Fruit fly (Drosophila melanogaster): ENCODE results near the gene ps.

Gene ps

DNA sequence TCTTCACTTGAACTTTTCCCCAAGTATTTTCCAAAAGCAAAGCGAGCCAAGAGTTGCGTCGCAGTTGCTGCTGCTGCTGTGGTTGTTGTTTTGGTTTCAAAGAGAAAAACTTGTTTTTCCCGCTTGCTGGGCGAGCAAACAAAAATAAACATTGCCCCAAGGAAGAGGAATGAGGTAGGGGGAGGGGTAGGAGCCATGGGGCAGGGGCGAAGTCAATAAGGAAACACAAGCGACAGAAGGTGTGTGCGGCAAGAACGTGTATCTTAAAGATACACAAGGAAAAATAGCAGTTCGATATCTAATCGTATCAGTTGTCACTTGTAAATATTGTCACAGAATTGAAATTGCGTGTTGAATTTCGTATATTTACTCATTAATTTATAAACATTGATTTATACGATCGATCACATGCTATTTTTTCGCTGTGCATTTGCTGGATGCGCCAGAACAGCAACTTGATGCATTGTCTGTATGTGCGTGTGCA is 24.2 kb upstream of the ps start (continued):
- TF ChIP-seq Smox (GFP tag; optimal IDR thresholded peaks at IDR 0.05) (peak; percentile 91), acj6 (GFP tag; optimal IDR thresholded peaks at IDR 0.05) (peak; percentile 95), CG8319 (GFP tag; optimal IDR thresholded peaks at IDR 0.05) (peak; percentile 93), net (GFP tag; optimal IDR thresholded peaks at IDR 0.05) (peak; percentile 93), cyc (GFP tag; optimal IDR thresholded peaks at IDR 0.05) (peak; percentile 91), Gug (GFP tag; IDR thresholded peaks at IDR 0.05) (peak; percentile 95), CG34406 (GFP tag; optimal IDR thresholded peaks at IDR 0.05) (peak; percentile 89), Sox15 (GFP tag; optimal IDR thresholded peaks at IDR 0.05) (peak; percentile 70), Lpt (GFP tag; optimal IDR thresholded peaks at IDR 0.05) (peak; percentile 96), Ets21C (GFP tag; optimal IDR thresholded peaks at IDR 0.05) (peak; percentile 87), Hr39 (GFP tag; optimal IDR thresholded peaks at IDR 0.05) (peak; percentile 91), fd85E (GFP tag; optimal IDR thresholded peaks at IDR 0.05) (peak; percentile 81), Sox14 (GFP tag; optimal IDR thresholded peaks at IDR 0.05) (peak; percentile 97), CG11902 (GFP tag; optimal IDR thresholded peaks at IDR 0.05) (peak; percentile 78), OdsH (GFP tag; optimal IDR thresholded peaks at IDR 0.05) (peak; percentile 95), CG10669 (GFP tag; optimal IDR thresholded peaks at IDR 0.05) (peak; percentile 96)

dm6 chr3R:9394385-9395042 is 23.2 kb upstream of the ps start, which contains the start of gene FER:
TSS of gene FER (minus strand) at chr3R:9394546.
- peak; percentile 39 for TF ChIP-seq dsx (GFP tag; optimal IDR thresholded peaks at IDR 0.05; ENCODE audit: poor library complexity, severe bottlenecking)
- no peak for TF ChIP-seq CG34406 (GFP tag; optimal IDR thresholded peaks at IDR 0.05)
- TF ChIP-seq fkh (GFP tag; optimal IDR thresholded peaks at IDR 0.05): peak; percentile 33
- no peak for TF ChIP-seq OdsH (GFP tag; optimal IDR thresholded peaks at IDR 0.05)
- peak; percentile 71 for TF ChIP-seq CG6163 (GFP tag; IDR thresholded peaks at IDR 0.05)
- TF ChIP-seq Hr38 (GFP tag; optimal IDR thresholded peaks at IDR 0.05): no peak
- TF ChIP-seq CG10669 (GFP tag; optimal IDR thresholded peaks at IDR 0.05): no peak
- no peak for TF ChIP-seq fd59A (GFP tag; optimal IDR thresholded peaks at IDR 0.05)
- TF ChIP-seq Ets21C (GFP tag; optimal IDR thresholded peaks at IDR 0.05): no peak
- TF ChIP-seq CG8119 (GFP tag; IDR thresholded peaks at IDR 0.05): peak; percentile 35; the same call in 1 of the 3 replicates
- TF ChIP-seq Blimp-1 (GFP tag; optimal IDR thresholded peaks at IDR 0.05): no peak
- TF ChIP-seq CG7368 (GFP tag; optimal IDR thresholded peaks at IDR 0.05): no peak
- peak; percentile 28 for TF ChIP-seq Hr4 (GFP tag; optimal IDR thresholded peaks at IDR 0.05)
- TF ChIP-seq Met (GFP tag; optimal IDR thresholded peaks at IDR 0.05): no peak
- TF ChIP-seq Smox (GFP tag; optimal IDR thresholded peaks at IDR 0.05): no peak
- peak; percentile 65 for TF ChIP-seq svp (GFP tag)
- peak; percentile 71; the same call in 2 of the 3 replicates for TF ChIP-seq eg (GFP tag; IDR thresholded peaks at IDR 0.05)
- no peak for TF ChIP-seq CG11294 (GFP tag; IDR thresholded peaks at IDR 0.05)
- TF ChIP-seq Gug (GFP tag; IDR thresholded peaks at IDR 0.05): no peak
- TF ChIP-seq CG3919 (GFP tag; optimal IDR thresholded peaks at IDR 0.05): peak; percentile 35
- TF ChIP-seq fd85E (GFP tag; optimal IDR thresholded peaks at IDR 0.05): no peak
- TF ChIP-seq CG11762 (GFP tag; optimal IDR thresholded peaks at IDR 0.05; ENCODE audit: insufficient read depth): no peak
- peak; percentile 25 for TF ChIP-seq CG3032 (tag; optimal IDR thresholded peaks at IDR 0.05)
- peak; percentile 58 for TF ChIP-seq CG9139 (GFP tag; optimal IDR thresholded peaks at IDR 0.05)
- no peak for TF ChIP-seq Lpt (GFP tag; optimal IDR thresholded peaks at IDR 0.05)
- no peak for TF ChIP-seq CG8632 (GFP tag; optimal IDR thresholded peaks at IDR 0.05)
- TF ChIP-seq CG6854 (GFP tag; optimal IDR thresholded peaks at IDR 0.05): peak; percentile 83
- no peak for TF ChIP-seq Sox15 (GFP tag; optimal IDR thresholded peaks at IDR 0.05)
- no peak for TF ChIP-seq Ets96B (tag; optimal IDR thresholded peaks at IDR 0.05)
- TF ChIP-seq Hr39 (GFP tag; optimal IDR thresholded peaks at IDR 0.05): no peak
- no peak for TF ChIP-seq Sox14 (GFP tag; optimal IDR thresholded peaks at IDR 0.05)
- TF ChIP-seq CG1621 (tag; optimal IDR thresholded peaks at IDR 0.05): peak; percentile 63
- peak; percentile 9 to 59 for TF ChIP-seq ss (GFP tag; optimal IDR thresholded peaks at IDR 0.05)
- TF ChIP-seq Eip78C (GFP tag): peak; percentile 67
- peak; percentile 18 for TF ChIP-seq topi (GFP tag; optimal IDR thresholded peaks at IDR 0.05)
- no peak for TF ChIP-seq salr (GFP tag; optimal IDR thresholded peaks at IDR 0.05)
- TF ChIP-seq Eip75B (GFP tag; optimal IDR thresholded peaks at IDR 0.05): peak; percentile 5
- peak; percentile 17 for TF ChIP-seq cyc (GFP tag; optimal IDR thresholded peaks at IDR 0.05)
- no peak for TF ChIP-seq Eip93F (GFP tag; optimal IDR thresholded peaks at IDR 0.05)
- no peak for TF ChIP-seq dac (GFP tag; optimal IDR thresholded peaks at IDR 0.05)
- peak; percentile 8 for TF ChIP-seq achi (GFP tag; optimal IDR thresholded peaks at IDR 0.05)
- no peak for TF ChIP-seq CG6792 (GFP tag; optimal IDR thresholded peaks at IDR 0.05)
- TF ChIP-seq CG32006 (GFP tag; optimal IDR thresholded peaks at IDR 0.05): no peak
- no peak for TF ChIP-seq acj6 (GFP tag; optimal IDR thresholded peaks at IDR 0.05)

All from whole organism, prepupa.